Fruit fly (Drosophila melanogaster) whole organism, embryonic: ENCODE data around the gene Lcp65Ab1.

ENCODE experiments used
- B-H1 ChIP-seq: fragments of 200-800 bp; sonication (Bioruptor generic); IDR thresholded peaks from 3 replicates; pipeline ENCODE4 v1.3.6; 2022; ENCODE audit warnings: missing biosample characterization, missing genetic modification characterization
- Blimp-1 ChIP-seq: fragments of 200-800 bp; sonication (Bioruptor generic); optimal IDR thresholded peaks from 3 replicates; lab custom pipeline; 2018; ENCODE audit warnings: missing biosample characterization, missing genetic modification characterization, mild to moderate bottlenecking, moderate library complexity, missing genetic modification reagents
- CG10209 ChIP-seq: fragments of 200-800 bp; sonication (Bioruptor generic); optimal IDR thresholded peaks from 3 replicates; lab custom pipeline; 2017; ENCODE audit warnings: missing biosample characterization, mild to moderate bottlenecking, missing genetic modification characterization, missing genetic modification reagents
- CG10565 ChIP-seq: fragments of 200-800 bp; sonication (Bioruptor generic); optimal IDR thresholded peaks from 3 replicates; lab custom pipeline; 2016; ENCODE audit warnings: missing biosample characterization, mild to moderate bottlenecking, missing genetic modification characterization
- CG11398 ChIP-seq: fragments of 200-800 bp; sonication (Bioruptor generic); optimal IDR thresholded peaks from 2 replicates; lab custom pipeline; 2016; ENCODE audit warnings: missing biosample characterization, missing genetic modification characterization
- CG14014 ChIP-seq: fragments of 200-800 bp; sonication (Bioruptor generic); IDR thresholded peaks from 2 replicates; pipeline ENCODE4 v1.3.6; 2022; ENCODE audit warnings: missing biosample characterization, missing genetic modification characterization
- CG14441 ChIP-seq: fragments of 200-800 bp; sonication (Bioruptor generic); IDR thresholded peaks from 2 replicates; pipeline ENCODE4 v1.3.6; 2022; ENCODE audit warnings: missing biosample characterization, missing genetic modification characterization
- CG15011 ChIP-seq: fragments of 200-800 bp; sonication (Bioruptor generic); optimal IDR thresholded peaks from 3 replicates; lab custom pipeline; 2018; ENCODE audit warnings: missing biosample characterization, mild to moderate bottlenecking, missing genetic modification characterization
- CG17385 ChIP-seq: fragments of 200-800 bp; sonication (Bioruptor generic); optimal IDR thresholded peaks from 3 replicates; lab custom pipeline; 2018; ENCODE audit warnings: missing biosample characterization, mild to moderate bottlenecking, missing genetic modification characterization
- CG17912 ChIP-seq: fragments of 200-800 bp; sonication (Bioruptor generic); optimal IDR thresholded peaks from 2 replicates; lab custom pipeline; 2018; ENCODE audit warnings: missing biosample characterization, mild to moderate bottlenecking, missing genetic modification characterization
- CG2678 ChIP-seq: fragments of 200-800 bp; sonication (Bioruptor generic); optimal IDR thresholded peaks from 3 replicates; lab custom pipeline; 2019; ENCODE audit warnings: missing biosample characterization, mild to moderate bottlenecking, missing genetic modification characterization, moderate library complexity
- CG31365 ChIP-seq: fragments of 200-800 bp; sonication (Bioruptor generic); optimal IDR thresholded peaks from 2 replicates; lab custom pipeline; 2018; ENCODE audit warnings: missing biosample characterization, mild to moderate bottlenecking, missing genetic modification characterization
- CG32772 ChIP-seq: fragments of 200-800 bp; sonication (Bioruptor generic); IDR thresholded peaks from 2 replicates; pipeline ENCODE4 v1.3.6; 2022; ENCODE audit warnings: missing biosample characterization, missing genetic modification characterization
- CG42726 ChIP-seq: fragments of 200-800 bp; sonication (Bioruptor generic); IDR thresholded peaks from 2 replicates; pipeline ENCODE4 v1.3.6; 2022; ENCODE audit warnings: missing biosample characterization, missing genetic modification characterization; ENCODE audit not compliant: partially characterized antibody
- CG4360 ChIP-seq: fragments of 200-800 bp; sonication (Bioruptor generic); IDR thresholded peaks from 2 replicates; pipeline ENCODE4 v1.3.6; 2022; ENCODE audit warnings: missing biosample characterization, missing genetic modification characterization
- CG4404 ChIP-seq: fragments of 200-800 bp; sonication (Bioruptor generic); IDR thresholded peaks from 2 replicates; pipeline ENCODE4 v1.3.6; 2022; ENCODE audit warnings: missing biosample characterization, missing genetic modification characterization
- CG5953 ChIP-seq: fragments of 200-800 bp; sonication (Bioruptor generic); IDR thresholded peaks from 2 replicates; pipeline ENCODE4 v1.3.6; 2022; ENCODE audit warnings: missing biosample characterization, missing genetic modification characterization
- CG6175 ChIP-seq: fragments of 200-800 bp; sonication (Bioruptor generic); IDR thresholded peaks from 3 replicates; pipeline ENCODE4 v1.3.6; 2022; ENCODE audit warnings: missing biosample characterization, missing genetic modification characterization
- CG7928 ChIP-seq: fragments of 200-800 bp; sonication (Bioruptor generic); optimal IDR thresholded peaks from 2 replicates; lab custom pipeline; 2017; ENCODE audit warnings: missing biosample characterization, mild to moderate bottlenecking, missing genetic modification characterization
- CG9215 ChIP-seq: fragments of 200-800 bp; sonication (Bioruptor generic); IDR thresholded peaks from 2 replicates; pipeline ENCODE4 v1.3.6; 2022; ENCODE audit warnings: missing biosample characterization, missing genetic modification characterization
- CG9797 ChIP-seq: fragments of 200-800 bp; sonication (Bioruptor generic); optimal IDR thresholded peaks from 3 replicates; lab custom pipeline; 2018; ENCODE audit warnings: missing biosample characterization, mild to moderate bottlenecking, missing genetic modification characterization
- Ets65A ChIP-seq: fragments of 200-800 bp; sonication (Bioruptor generic); peaks from one replicate; lab custom pipeline; 2016; ENCODE audit warnings: missing biosample characterization, missing genetic modification characterization
- HLHmδ ChIP-seq: fragments of 200-800 bp; sonication (Bioruptor generic); optimal IDR thresholded peaks from 2 replicates; lab custom pipeline; 2018; ENCODE audit warnings: missing biosample characterization, mild to moderate bottlenecking, missing genetic modification characterization, moderate library complexity
- Hr78 ChIP-seq, 2 experiments: fragments of 200-800 bp in 1 of 2; fragments of >200 bp in 1 of 2; sonication (Bioruptor generic) in 1 of 2; optimal IDR thresholded peaks; 2 replicates each; lab custom pipeline; 2017 to 2019; ENCODE audit warnings: missing biosample characterization in 2 of 2, missing genetic modification characterization in 2 of 2, mild to moderate bottlenecking in 1 of 2, moderate library complexity in 1 of 2
- MTF-1 ChIP-seq: fragments of 200-800 bp; sonication (Bioruptor generic); optimal IDR thresholded peaks from 2 replicates; lab custom pipeline; 2018; ENCODE audit warnings: missing biosample characterization, mild to moderate bottlenecking, missing genetic modification characterization, borderline replicate concordance
- Myb ChIP-seq: fragments of 200-800 bp; sonication (Bioruptor generic); optimal IDR thresholded peaks from 2 replicates; lab custom pipeline; 2016; ENCODE audit warnings: missing biosample characterization, missing genetic modification characterization
- NK7.1 ChIP-seq: fragments of 200-800 bp; sonication (Bioruptor generic); optimal IDR thresholded peaks from 3 replicates; lab custom pipeline; 2016; ENCODE audit warnings: missing biosample characterization, missing genetic modification characterization
- Oli ChIP-seq: fragments of 200-800 bp; sonication (Bioruptor generic); optimal IDR thresholded peaks from 2 replicates; lab custom pipeline; 2018; ENCODE audit warnings: missing biosample characterization, mild to moderate bottlenecking, missing genetic modification characterization, moderate library complexity
- Poxn ChIP-seq: fragments of 200-800 bp; sonication (Bioruptor generic); IDR thresholded peaks from 2 replicates; pipeline ENCODE4 v1.3.6; 2022; ENCODE audit warnings: missing biosample characterization, missing genetic modification characterization
- Ptx1 ChIP-seq: fragments of 200-800 bp; sonication (Bioruptor generic); IDR thresholded peaks from 2 replicates; pipeline ENCODE4 v1.3.6; 2022; ENCODE audit warnings: missing biosample characterization, missing genetic modification characterization
- Rx ChIP-seq: fragments of 200-800 bp; sonication (Bioruptor generic); IDR thresholded peaks from 2 replicates; pipeline ENCODE4 v1.3.6; 2022; ENCODE audit warnings: missing biosample characterization, missing genetic modification characterization
- Spps ChIP-seq: fragments of 200-800 bp; sonication (Bioruptor generic); optimal IDR thresholded peaks from 2 replicates; lab custom pipeline; 2018; ENCODE audit warnings: missing biosample characterization, mild to moderate bottlenecking, missing genetic modification characterization
- Usf ChIP-seq: fragments of 200-800 bp; sonication (Bioruptor generic); optimal IDR thresholded peaks from 2 replicates; lab custom pipeline; 2017; ENCODE audit warnings: missing genotype, missing biosample characterization, missing genetic modification characterization
- YL-1 ChIP-seq: fragments of 200-800 bp; sonication (Bioruptor generic); optimal IDR thresholded peaks from 3 replicates; lab custom pipeline; 2017; ENCODE audit warnings: missing biosample characterization, mild to moderate bottlenecking, missing genetic modification characterization
- crc ChIP-seq: fragments of 200-800 bp; sonication (Bioruptor generic); optimal IDR thresholded peaks from 2 replicates; lab custom pipeline; 2016; ENCODE audit warnings: missing biosample characterization, missing genetic modification characterization
- crp ChIP-seq, 2 experiments: fragments of 200-800 bp; sonication (Bioruptor generic); optimal IDR thresholded peaks; 2 replicates in 1 of 2; 3 replicates in 1 of 2; lab custom pipeline; 2017; ENCODE audit warnings: missing biosample characterization in 2 of 2, missing genetic modification characterization in 2 of 2, mild to moderate bottlenecking in 1 of 2, moderate library complexity in 1 of 2
- dimm ChIP-seq: fragments of 200-800 bp; sonication (Bioruptor generic); IDR thresholded peaks from 2 replicates; pipeline ENCODE4 v1.3.6; 2022; ENCODE audit warnings: missing biosample characterization, missing genetic modification characterization
- ems ChIP-seq: fragments of 200-800 bp; sonication (Bioruptor generic); optimal IDR thresholded peaks from 3 replicates; lab custom pipeline; 2016; ENCODE audit warnings: missing biosample characterization, missing genetic modification characterization
- en ChIP-seq: fragments of 200-800 bp; sonication (Bioruptor generic); optimal IDR thresholded peaks from 2 replicates; lab custom pipeline; 2016; ENCODE audit warnings: missing biosample characterization, missing genetic modification characterization
- fru ChIP-seq: fragments of >200 bp; optimal IDR thresholded peaks from 2 replicates; lab custom pipeline; 2017
- gem ChIP-seq: fragments of 200-800 bp; sonication (Bioruptor generic); optimal IDR thresholded peaks from 2 replicates; lab custom pipeline; 2019; ENCODE audit warnings: missing biosample characterization, mild to moderate bottlenecking, missing genetic modification characterization, moderate library complexity
- hth ChIP-seq: fragments of >200 bp; optimal IDR thresholded peaks from 2 replicates; lab custom pipeline; 2017; ENCODE audit warnings: inconsistent platforms
- jigr1 ChIP-seq: fragments of 200-800 bp; sonication (Bioruptor generic); IDR thresholded peaks from 3 replicates; pipeline ENCODE4 v1.3.6; 2022; ENCODE audit warnings: missing biosample characterization, missing genetic modification characterization
- jumu ChIP-seq: fragments of 200-800 bp; sonication (Bioruptor generic); optimal IDR thresholded peaks from 3 replicates; lab custom pipeline; 2016; ENCODE audit warnings: missing biosample characterization, missing genetic modification characterization
- odd ChIP-seq: fragments of 200-800 bp; sonication (Bioruptor generic); optimal IDR thresholded peaks from 2 replicates; lab custom pipeline; 2017; ENCODE audit warnings: missing biosample characterization, mild to moderate bottlenecking, missing genetic modification characterization
- sc ChIP-seq, 3 experiments: fragments of >200 bp in 2 of 3; fragments of 200-800 bp in 1 of 3; sonication (Bioruptor generic) in 1 of 3; optimal IDR thresholded peaks; 2 replicates in 2 of 3; 3 replicates in 1 of 3; lab custom pipeline; 2017; ENCODE audit warnings: mild to moderate bottlenecking in 1 of 3, missing biosample characterization in 1 of 3, missing genetic modification characterization in 1 of 3, missing genetic modification reagents in 1 of 3
- sqz ChIP-seq: fragments of 200-800 bp; sonication (Bioruptor generic); optimal IDR thresholded peaks from 3 replicates; lab custom pipeline; 2018; ENCODE audit warnings: missing biosample characterization, mild to moderate bottlenecking, missing genetic modification characterization
- usp ChIP-seq: fragments of >200 bp; optimal IDR thresholded peaks from 2 replicates; lab custom pipeline; 2017; ENCODE audit warnings: missing biosample characterization, missing genetic modification characterization
- vnd ChIP-seq: fragments of 200-800 bp; sonication (Bioruptor generic); IDR thresholded peaks from 3 replicates; pipeline ENCODE4 v1.3.6; 2022; ENCODE audit warnings: missing biosample characterization, missing genetic modification characterization; ENCODE audit not compliant: partially characterized antibody

Gene Lcp65Ab1

dm6 chr3L:6192822-6193555, 43.6 kb downstream of the Lcp65Ab1 start, which contains the start of the genes Sf3b6 and Tnpo (continued):
- TF ChIP-seq CG4360 (GFP tag; lab: Robert Waterston, UW) (no peak), CG4404 (GFP tag; lab: Robert Waterston, UW) (peak; percentile 87), CG42726 (0 out of 2 replicates have a peak, but pooled peaks have one; percentile 31), ems (peak; percentile 63), Blimp-1 (GFP tag; lab: Kevin White, UChicago) (no peak), Rx (GFP tag; lab: Robert Waterston, UW) (peak; percentile 75), Myb (GFP tag; lab: Kevin White, UChicago) (peak; percentile 60), odd (no peak), CG10209 (peak; percentile 86), CG32772 (GFP tag; lab: Robert Waterston, UW) (peak; percentile 86), hth (lab: Kevin White, UChicago) (no peak), CG11398 (no peak), CG14014 (peak; percentile 75), CG5953 (GFP tag; lab: Robert Waterston, UW) (peak; percentile 28; the same call in 1 of the 2 replicates), CG9215 (GFP tag; lab: Robert Waterston, UW) (peak; percentile 88), Ptx1 (GFP tag; lab: Robert Waterston, UW) (peak; percentile 92), Oli (tag; lab: Kevin White, UChicago) (peak; percentile 81), sc (optimal IDR thresholded peaks at IDR 0.05; lab: Kevin White, UChicago) (no peak), sc (GFP tag; optimal IDR thresholded peaks at IDR 0.05; lab: Kevin White, UChicago) (no peak), jigr1 (GFP tag; lab: Robert Waterston, UW) (peak; percentile 85), CG31365 (tag; lab: Kevin White, UChicago) (no peak), usp (GFP tag; lab: Kevin White, UChicago) (no peak), YL-1 (GFP tag; lab: Kevin White, UChicago) (peak; percentile 86), CG15011 (peak; percentile 74), Ets65A (GFP tag; lab: Kevin White, UChicago) (peak; percentile 96), Spps (tag; lab: Kevin White, UChicago) (peak; percentile 48), en (GFP tag; lab: Kevin White, UChicago) (no peak), gem (peak; percentile 92), HLHmδ (peak; percentile 16), jumu (GFP tag; lab: Kevin White, UChicago) (peak; percentile 66), CG7928 (GFP tag; lab: Kevin White, UChicago) (peak; percentile 47), CG9797 (GFP tag; lab: Kevin White, UChicago) (peak; percentile 99), CG17912 (GFP tag; lab: Kevin White, UChicago) (no peak), B-H1 (GFP tag; lab: Robert Waterston, UW) (peak; percentile 63; the same call in 2 of the 3 replicates), CG14441 (GFP tag; lab: Robert Waterston, UW) (peak; percentile 82), Hr78 (GFP tag; optimal IDR thresholded peaks at IDR 0.05; lab: Kevin White, UChicago) (no peak), crp (GFP tag; optimal IDR thresholded peaks at IDR 0.05; lab: Kevin White, UChicago) (peak in 1 of 2 experiments; percentile 68), MTF-1 (GFP tag; lab: Kevin White, UChicago) (no peak), crc (GFP tag; lab: Kevin White, UChicago) (no peak), vnd (GFP tag; lab: Robert Waterston, UW) (peak; percentile 55; the same call in 1 of the 3 replicates), sqz (peak; percentile 74), Poxn (GFP tag; lab: Robert Waterston, UW) (peak; percentile 24; the same call in 1 of the 2 replicates), CG10565 (GFP tag; lab: Kevin White, UChicago) (no peak), fru (lab: Kevin White, UChicago) (no peak), CG2678 (no peak), dimm (GFP tag; lab: Robert Waterston, UW) (peak; percentile 35; the same call in 1 of the 2 replicates), CG6175 (GFP tag; lab: Robert Waterston, UW) (peak; percentile 39; the same call in 1 of the 3 replicates), CG17385 (GFP tag; lab: Kevin White, UChicago) (no peak), Usf (GFP tag; lab: Kevin White, UChicago) (peak; percentile 79), NK7.1 (peak; percentile 48)
